Fruit fly (Drosophila melanogaster) whole organism, embryonic: ENCODE results near the gene PH4alphaSG2.

Source experiments
- Atf-2 ChIP-seq: fragments of 200-800 bp; sonication (Bioruptor generic); optimal IDR thresholded peaks from 2 replicates; lab custom pipeline; 2016; ENCODE audit warnings: missing biosample characterization, missing genetic modification characterization
- Atf3 ChIP-seq: fragments of 200-800 bp; sonication (Bioruptor generic); optimal IDR thresholded peaks from 3 replicates; lab custom pipeline; 2016; ENCODE audit warnings: missing biosample characterization, missing genetic modification characterization
- BtbVII ChIP-seq: fragments of 200-800 bp; sonication (Bioruptor generic); optimal IDR thresholded peaks from 3 replicates; lab custom pipeline; 2017; ENCODE audit warnings: missing biosample characterization, mild to moderate bottlenecking, missing genetic modification characterization
- CG11504 ChIP-seq: fragments of 200-800 bp; sonication (Bioruptor generic); optimal IDR thresholded peaks from 3 replicates; lab custom pipeline; 2019; ENCODE audit warnings: missing biosample characterization, mild to moderate bottlenecking, missing genetic modification characterization, moderate library complexity
- CG11695 ChIP-seq: fragments of 200-800 bp; sonication (Bioruptor generic); IDR thresholded peaks from 3 replicates; pipeline ENCODE4 v1.3.6; 2022; ENCODE audit warnings: missing biosample characterization, missing genetic modification characterization
- CG13296 ChIP-seq: fragments of 200-800 bp; sonication (Bioruptor generic); optimal IDR thresholded peaks from 3 replicates; lab custom pipeline; 2018; ENCODE audit warnings: missing biosample characterization, mild to moderate bottlenecking, missing genetic modification characterization
- CG13775 ChIP-seq: fragments of 200-800 bp; sonication (Bioruptor generic); optimal IDR thresholded peaks from 3 replicates; lab custom pipeline; 2017; ENCODE audit warnings: missing biosample characterization, mild to moderate bottlenecking, missing genetic modification characterization
- CG1603 ChIP-seq: fragments of 200-800 bp; sonication (Bioruptor generic); optimal IDR thresholded peaks from 2 replicates; lab custom pipeline; 2019; ENCODE audit warnings: missing biosample characterization, mild to moderate bottlenecking, missing genetic modification characterization, moderate library complexity
- CG1647 ChIP-seq: fragments of 200-800 bp; sonication (Bioruptor generic); optimal IDR thresholded peaks from 3 replicates; lab custom pipeline; 2016; ENCODE audit warnings: missing biosample characterization, missing genetic modification characterization
- CG17359 ChIP-seq: fragments of 200-800 bp; sonication (Bioruptor generic); optimal IDR thresholded peaks from 3 replicates; lab custom pipeline; 2018; ENCODE audit warnings: missing biosample characterization, mild to moderate bottlenecking, missing genetic modification characterization, moderate library complexity
- CG17385 ChIP-seq: fragments of 200-800 bp; sonication (Bioruptor generic); optimal IDR thresholded peaks from 3 replicates; lab custom pipeline; 2018; ENCODE audit warnings: missing biosample characterization, mild to moderate bottlenecking, missing genetic modification characterization
- CG1832 ChIP-seq: fragments of 200-800 bp; sonication (Bioruptor generic); optimal IDR thresholded peaks from 2 replicates; lab custom pipeline; 2017; ENCODE audit warnings: missing biosample characterization, mild to moderate bottlenecking, missing genetic modification characterization, inconsistent platforms
- CG2889 ChIP-seq: fragments of 200-800 bp; sonication (Bioruptor generic); IDR thresholded peaks from 3 replicates; pipeline ENCODE4 v1.3.6; 2022; ENCODE audit warnings: missing biosample characterization, missing genetic modification characterization
- CG31224 ChIP-seq: fragments of 200-800 bp; sonication (Bioruptor generic); IDR thresholded peaks from 2 replicates; pipeline ENCODE4 v1.3.6; 2022; ENCODE audit warnings: missing biosample characterization, missing genetic modification characterization
- CG3847 ChIP-seq: fragments of 200-800 bp; sonication (Bioruptor generic); IDR thresholded peaks from 2 replicates; pipeline ENCODE4 v1.3.6; 2022; ENCODE audit warnings: missing biosample characterization, missing genetic modification characterization
- CG42726 ChIP-seq: fragments of 200-800 bp; sonication (Bioruptor generic); IDR thresholded peaks from 2 replicates; pipeline ENCODE4 v1.3.6; 2022; ENCODE audit warnings: missing biosample characterization, missing genetic modification characterization; ENCODE audit not compliant: partially characterized antibody
- CG4707 ChIP-seq: fragments of 200-800 bp; sonication (Bioruptor generic); optimal IDR thresholded peaks from 2 replicates; lab custom pipeline; 2018; ENCODE audit warnings: missing biosample characterization, mild to moderate bottlenecking, missing genetic modification characterization, moderate library complexity
- CG7839 ChIP-seq: fragments of 200-800 bp; sonication (Bioruptor generic); optimal IDR thresholded peaks from 3 replicates; lab custom pipeline; 2018; ENCODE audit warnings: missing biosample characterization, mild to moderate bottlenecking, missing genetic modification characterization, moderate library complexity
- CG7987 ChIP-seq: fragments of 200-800 bp; sonication (Bioruptor generic); optimal IDR thresholded peaks from 2 replicates; lab custom pipeline; 2018; ENCODE audit warnings: missing biosample characterization, mild to moderate bottlenecking, missing genetic modification characterization, moderate library complexity
- CG8388 ChIP-seq: fragments of 200-800 bp; sonication (Bioruptor generic); optimal IDR thresholded peaks from 2 replicates; lab custom pipeline; 2019; ENCODE audit warnings: missing biosample characterization, mild to moderate bottlenecking, missing genetic modification characterization, moderate library complexity
- CG9215 ChIP-seq: fragments of 200-800 bp; sonication (Bioruptor generic); IDR thresholded peaks from 2 replicates; pipeline ENCODE4 v1.3.6; 2022; ENCODE audit warnings: missing biosample characterization, missing genetic modification characterization
- ERR ChIP-seq: fragments of 200-800 bp; sonication (Bioruptor generic); optimal IDR thresholded peaks from 2 replicates; lab custom pipeline; 2016; ENCODE audit warnings: missing biosample characterization, missing genetic modification characterization
- HmgZ ChIP-seq: fragments of 200-800 bp; sonication (Bioruptor generic); optimal IDR thresholded peaks from 2 replicates; lab custom pipeline; 2018; ENCODE audit warnings: missing biosample characterization, mild to moderate bottlenecking, missing genetic modification characterization
- Max ChIP-seq: fragments of 200-800 bp; sonication (Bioruptor generic); optimal IDR thresholded peaks from 2 replicates; lab custom pipeline; 2016; ENCODE audit warnings: missing biosample characterization, mild to moderate bottlenecking, missing genetic modification characterization
- NC2α ChIP-seq: fragments of 200-800 bp; sonication (Bioruptor generic); optimal IDR thresholded peaks from 2 replicates; lab custom pipeline; 2016; ENCODE audit warnings: missing biosample characterization, missing genetic modification characterization
- PHDP ChIP-seq: fragments of 200-800 bp; sonication (Bioruptor generic); optimal IDR thresholded peaks from 3 replicates; lab custom pipeline; 2018; ENCODE audit warnings: missing biosample characterization, mild to moderate bottlenecking, missing genetic modification characterization, moderate library complexity
- Scr ChIP-seq: fragments of 200-800 bp; sonication (Bioruptor generic); IDR thresholded peaks from 2 replicates; pipeline ENCODE4 v1.3.6; 2022; ENCODE audit warnings: missing biosample characterization, missing genetic modification characterization; ENCODE audit not compliant: partially characterized antibody
- al ChIP-seq: fragments of 200-800 bp; sonication (Bioruptor generic); IDR thresholded peaks from 2 replicates; pipeline ENCODE4 v1.3.6; 2022; ENCODE audit warnings: missing biosample characterization, missing genetic modification characterization
- aop ChIP-seq: fragments of 200-800 bp; sonication (Bioruptor generic); IDR thresholded peaks from 2 replicates; pipeline ENCODE4 v1.3.6; 2022; ENCODE audit warnings: missing biosample characterization, missing genetic modification characterization
- bcd ChIP-seq: fragments of 200-800 bp; sonication (Bioruptor generic); optimal IDR thresholded peaks from 2 replicates; lab custom pipeline; 2017; ENCODE audit warnings: missing biosample characterization, mild to moderate bottlenecking, missing genetic modification characterization
- cad ChIP-seq: fragments of >200 bp; optimal IDR thresholded peaks from 2 replicates; lab custom pipeline; 2017; ENCODE audit warnings: missing biosample characterization, missing genetic modification characterization
- cato ChIP-seq: fragments of 200-800 bp; sonication (Bioruptor generic); optimal IDR thresholded peaks from 2 replicates; lab custom pipeline; 2016; ENCODE audit warnings: missing biosample characterization, missing genetic modification characterization, borderline replicate concordance
- caup ChIP-seq: fragments of 200-800 bp; sonication (Bioruptor generic); optimal IDR thresholded peaks from 3 replicates; lab custom pipeline; 2017; ENCODE audit warnings: missing biosample characterization, mild to moderate bottlenecking, missing genetic modification characterization, moderate library complexity; ENCODE audit not compliant: severe bottlenecking
- cwo ChIP-seq: fragments of 200-800 bp; sonication (Bioruptor generic); optimal IDR thresholded peaks from 3 replicates; lab custom pipeline; 2017; ENCODE audit warnings: missing biosample characterization, missing genetic modification characterization, mild to moderate bottlenecking, moderate library complexity, missing genetic modification reagents
- dan ChIP-seq: fragments of 200-800 bp; sonication (Bioruptor generic); IDR thresholded peaks from 2 replicates; pipeline ENCODE4 v1.3.6; 2022; ENCODE audit warnings: missing biosample characterization, missing genetic modification characterization
- danr ChIP-seq: fragments of 200-800 bp; sonication (Bioruptor generic); IDR thresholded peaks from 2 replicates; pipeline ENCODE4 v1.3.6; 2022; ENCODE audit warnings: missing biosample characterization, missing genetic modification characterization
- ewg ChIP-seq: fragments of 200-800 bp; sonication (Bioruptor generic); optimal IDR thresholded peaks from 3 replicates; lab custom pipeline; 2017; ENCODE audit warnings: mild to moderate bottlenecking, missing biosample characterization, missing genetic modification reagents, missing genetic modification characterization
- fd64A ChIP-seq: fragments of 200-800 bp; sonication (Bioruptor generic); optimal IDR thresholded peaks from 3 replicates; lab custom pipeline; 2018; ENCODE audit warnings: missing biosample characterization, mild to moderate bottlenecking, missing genetic modification characterization
- gce ChIP-seq: fragments of 200-800 bp; sonication (Bioruptor generic); IDR thresholded peaks from 3 replicates; pipeline ENCODE4 v1.3.6; 2022; ENCODE audit warnings: missing biosample characterization, missing genetic modification characterization
- insv ChIP-seq, 2 experiments: fragments of 200-800 bp; sonication (Bioruptor generic); optimal IDR thresholded peaks; 3 replicates each; lab custom pipeline; 2016 to 2018; ENCODE audit warnings: missing biosample characterization in 2 of 2, missing genetic modification characterization in 2 of 2
- jing ChIP-seq: fragments of 200-800 bp; sonication (Bioruptor generic); optimal IDR thresholded peaks from 2 replicates; lab custom pipeline; 2018; ENCODE audit warnings: missing biosample characterization, mild to moderate bottlenecking, missing genetic modification characterization
- kay ChIP-seq: fragments of 200-800 bp; sonication (Bioruptor generic); optimal IDR thresholded peaks from 2 replicates; lab custom pipeline; 2016; ENCODE audit warnings: missing biosample characterization, missing genetic modification characterization
- otp ChIP-seq: fragments of 200-800 bp; sonication (Bioruptor generic); IDR thresholded peaks from 3 replicates; pipeline ENCODE4, ENCODE4 v1.3.6; 2022; ENCODE audit warnings: missing biosample characterization, missing genetic modification characterization
- scrt ChIP-seq: fragments of 200-800 bp; sonication (Bioruptor generic); optimal IDR thresholded peaks from 2 replicates; lab custom pipeline; 2018; ENCODE audit warnings: missing biosample characterization, mild to moderate bottlenecking, missing genetic modification characterization, moderate library complexity
- shn ChIP-seq: fragments of 200-800 bp; sonication (Bioruptor generic); optimal IDR thresholded peaks from 3 replicates; lab custom pipeline; 2016; ENCODE audit warnings: missing biosample characterization, missing genetic modification characterization
- sisA ChIP-seq: fragments of 200-800 bp; sonication (Bioruptor generic); IDR thresholded peaks from 2 replicates; pipeline ENCODE4 v1.3.6; 2022; ENCODE audit warnings: missing biosample characterization, missing genetic modification characterization
- sob ChIP-seq: fragments of 200-800 bp; sonication (Bioruptor generic); IDR thresholded peaks from 2 replicates; pipeline ENCODE4 v1.3.6; 2022; ENCODE audit warnings: missing biosample characterization, missing genetic modification characterization
- tap ChIP-seq: fragments of 200-800 bp; optimal IDR thresholded peaks from 3 replicates; lab custom pipeline; 2019; ENCODE audit warnings: missing biosample characterization, mild to moderate bottlenecking, missing genetic modification characterization, moderate library complexity
- trh ChIP-seq: fragments of 200-800 bp; sonication (Bioruptor generic); optimal IDR thresholded peaks from 2 replicates; lab custom pipeline; 2016; ENCODE audit warnings: missing biosample characterization, missing genetic modification characterization
- z ChIP-seq: fragments of 200-800 bp; sonication (Bioruptor generic); IDR thresholded peaks from 3 replicates; pipeline ENCODE4 v1.3.6; 2022; ENCODE audit warnings: missing biosample characterization, missing genetic modification characterization

The PH4alphaSG2 gene

DNA sequence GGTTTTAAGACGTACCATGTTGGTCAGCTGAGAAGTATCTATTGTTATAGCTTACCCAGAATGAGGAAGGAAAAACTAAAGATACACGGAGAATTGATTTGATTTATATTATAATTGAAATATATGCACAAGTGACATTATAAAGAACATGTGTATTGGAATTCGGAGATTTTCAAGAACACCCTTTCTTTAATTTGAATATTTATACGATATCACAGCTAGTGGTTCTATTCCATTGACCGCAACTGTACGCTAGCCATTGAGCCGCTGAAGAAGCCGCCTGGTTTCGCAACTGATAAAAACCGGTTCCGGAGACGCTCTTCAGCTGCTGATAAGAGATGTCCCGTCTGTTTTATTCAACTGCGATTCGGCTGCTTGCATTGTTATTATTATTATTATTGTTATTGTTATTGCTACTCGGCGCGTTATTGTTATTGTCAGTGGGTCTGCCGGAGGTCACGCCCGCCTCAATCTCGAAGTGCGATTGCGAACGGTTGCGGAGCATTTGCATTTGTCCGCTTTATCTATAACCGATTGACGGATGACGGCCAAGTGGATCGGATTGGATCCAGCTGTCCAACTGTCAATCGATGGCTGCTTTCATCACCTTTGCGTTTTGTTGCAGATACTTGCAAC is 28.1 kb upstream of the PH4alphaSG2 start (continued):
- TF ChIP-seq CG17385 (GFP tag; lab: Kevin White, UChicago), result peak; percentile 35
- TF ChIP-seq trh (GFP tag; lab: Kevin White, UChicago), result no peak
- peak; percentile 26 for TF ChIP-seq bcd (GFP tag; lab: Kevin White, UChicago)
- TF ChIP-seq Scr (GFP tag; lab: Robert Waterston, UW), result no peak
- no peak for TF ChIP-seq cato (GFP tag; lab: Kevin White, UChicago)
- no peak for TF ChIP-seq kay
- no peak for TF ChIP-seq cwo (GFP tag; lab: Kevin White, UChicago)
- peak; percentile 17 for TF ChIP-seq CG8388 (GFP tag; lab: Kevin White, UChicago)
- TF ChIP-seq fd64A (GFP tag; lab: Kevin White, UChicago), result no peak
- no peak for TF ChIP-seq Atf3 (GFP tag; lab: Kevin White, UChicago)
- TF ChIP-seq ERR (GFP tag; lab: Kevin White, UChicago), result no peak
- TF ChIP-seq HmgZ, result no peak
- TF ChIP-seq NC2α (GFP tag; lab: Kevin White, UChicago), result no peak
- no peak for TF ChIP-seq CG2889 (GFP tag; lab: Robert Waterston, UW)
- TF ChIP-seq sob, result no peak
- TF ChIP-seq CG17359 (tag; lab: Kevin White, UChicago), result peak; percentile 29
- peak; percentile 28 for TF ChIP-seq tap (tag; lab: Kevin White, UChicago)
- no peak for TF ChIP-seq caup
- no peak for TF ChIP-seq insv (GFP tag; optimal IDR thresholded peaks at IDR 0.05; lab: Kevin White, UChicago)
- TF ChIP-seq CG13775 (GFP tag; lab: Kevin White, UChicago), result no peak
- no peak for TF ChIP-seq Atf-2
- TF ChIP-seq cad, result no peak
- TF ChIP-seq al, result no peak
- TF ChIP-seq CG7987 (GFP tag; lab: Kevin White, UChicago), result no peak
- TF ChIP-seq CG4707 (GFP tag; lab: Kevin White, UChicago), result no peak
- TF ChIP-seq scrt, result no peak
- TF ChIP-seq CG42726 (GFP tag; lab: Robert Waterston, UW), result no peak
- peak; percentile 58 for TF ChIP-seq CG7839 (tag; lab: Kevin White, UChicago)
- no peak for TF ChIP-seq jing (GFP tag; lab: Kevin White, UChicago)
- TF ChIP-seq sisA, result no peak
- no peak for TF ChIP-seq z (GFP tag; lab: Robert Waterston, UW)
- TF ChIP-seq CG1832 (GFP tag; lab: Kevin White, UChicago), result no peak
- TF ChIP-seq shn, result no peak
- peak; percentile 39 for TF ChIP-seq CG1603 (tag; lab: Kevin White, UChicago)
- TF ChIP-seq danr (GFP tag; lab: Robert Waterston, UW), result no peak
- 0 out of 3 replicates have a peak, but pooled peaks have one; percentile 34 for TF ChIP-seq otp (GFP tag; lab: Robert Waterston, UW)
- peak; percentile 29 for TF ChIP-seq PHDP (tag; lab: Kevin White, UChicago)
- no peak for TF ChIP-seq CG31224 (GFP tag; lab: Robert Waterston, UW)
- TF ChIP-seq CG1647, result no peak
- TF ChIP-seq Max (GFP tag; lab: Kevin White, UChicago), result no peak
- no peak for TF ChIP-seq aop (GFP tag; lab: Robert Waterston, UW)
- TF ChIP-seq CG13296 (GFP tag; lab: Kevin White, UChicago), result peak; percentile 23
- TF ChIP-seq gce (GFP tag; lab: Robert Waterston, UW), result no peak
- no peak for TF ChIP-seq BtbVII (GFP tag; lab: Kevin White, UChicago)
- TF ChIP-seq dan (GFP tag; lab: Robert Waterston, UW), result no peak
- TF ChIP-seq CG11504 (tag; lab: Kevin White, UChicago), result peak; percentile 59
- no peak for TF ChIP-seq CG3847
- no peak for TF ChIP-seq ewg (GFP tag; lab: Kevin White, UChicago)
- no peak for TF ChIP-seq CG9215
- TF ChIP-seq CG11695 (GFP tag; lab: Robert Waterston, UW), result no peak
